Worm (Caenorhabditis elegans): ENCODE results near the gene srw-56.

- TF ChIP-seq ceh-36 (tag; optimal IDR thresholded peaks at IDR 0.05) = no peak
- TF ChIP-seq aly-1 (tag; optimal IDR thresholded peaks at IDR 0.05) = no peak
- TF ChIP-seq hmg-4 (GFP tag; optimal IDR thresholded peaks at IDR 0.05) = no peak
- TF ChIP-seq ama-1 (optimal IDR thresholded peaks at IDR 0.05) = no peak
- TF ChIP-seq tbx-37 (GFP tag; conservative IDR thresholded peaks at IDR 0.05) = no peak
Measured at ce11 chrV:15959456-15959855, 6.8 kb upstream of the srw-56 start.
